Worm (Caenorhabditis elegans) whole organism, L1 larva: ENCODE measurements around the gene K09E2.3.

ENCODE experiments used
- egl-27 ChIP-seq, 2 experiments: fragments of 150-350 bp in 1 of 2; sonication (generic microtip); optimal IDR thresholded peaks; 3 replicates each; lab custom pipeline; 2017 to 2018; ENCODE audit warnings: missing biosample characterization in 2 of 2, missing genetic modification characterization in 2 of 2, missing genetic modification reagents in 2 of 2
- nhr-237 ChIP-seq: fragments of 150-350 bp; optimal IDR thresholded peaks from 2 replicates; lab custom pipeline; 2014; ENCODE audit warnings: missing biosample characterization, missing genetic modification characterization
- nhr-76 ChIP-seq: sonication (generic microtip); optimal IDR thresholded peaks from 2 replicates; lab custom pipeline; 2017; ENCODE audit warnings: missing biosample characterization, missing genetic modification characterization
- nhr-77 ChIP-seq: fragments of 150-350 bp; optimal IDR thresholded peaks from 2 replicates; lab custom pipeline; 2014; ENCODE audit warnings: missing biosample characterization, missing genetic modification characterization
- pqm-1 ChIP-seq: sonication (generic microtip); optimal IDR thresholded peaks from 3 replicates; lab custom pipeline; 2017; ENCODE audit warnings: missing biosample characterization, missing genetic modification characterization
- skn-1 ChIP-seq: fragments of 150-350 bp; optimal IDR thresholded peaks from 2 replicates; lab custom pipeline; 2014; ENCODE audit warnings: missing biosample characterization, missing genetic modification characterization
- sox-4 ChIP-seq: sonication (generic microtip); optimal IDR thresholded peaks from 2 replicates; lab custom pipeline; 2016; ENCODE audit warnings: missing genetic modification characterization, missing compliant biosample characterization

DNA sequence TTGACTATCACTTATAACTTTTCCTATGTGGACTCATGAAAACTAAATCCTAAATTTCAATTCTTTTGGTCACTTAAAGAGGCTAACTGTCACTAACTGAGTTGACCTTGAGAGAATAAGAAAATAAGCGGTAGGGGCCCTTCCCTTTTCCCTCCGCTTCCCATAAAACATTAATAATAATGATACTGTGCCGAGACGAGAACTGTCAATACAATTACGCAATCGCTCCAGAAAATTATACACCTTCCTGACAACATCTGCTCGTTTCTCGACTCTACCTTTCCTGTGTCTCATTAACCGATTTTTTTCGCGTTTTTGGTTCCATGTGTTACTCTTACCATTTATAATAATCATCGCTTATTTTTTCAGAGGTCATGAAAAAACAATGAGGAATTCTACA, 12.0 kb upstream of the K09E2.3 start:
- TF ChIP-seq pqm-1 (tag; lab: Kevin White, UChicago): no peak
- TF ChIP-seq nhr-77 (tag; lab: Kevin White, UChicago): no peak
- no peak for TF ChIP-seq egl-27 (tag; optimal IDR thresholded peaks at IDR 0.05; lab: Kevin White, UChicago)
- no peak for TF ChIP-seq nhr-237 (tag; lab: Kevin White, UChicago)
- no peak for TF ChIP-seq nhr-76
- TF ChIP-seq skn-1 (tag; lab: Kevin White, UChicago): no peak
- TF ChIP-seq sox-4: no peak
